Worm (Caenorhabditis elegans) whole organism, L1 larva: ENCODE results near the gene aco-2.

Source experiments
- C16A3.4 ChIP-seq: fragments of 150-350 bp; optimal IDR thresholded peaks from 2 replicates; lab custom pipeline; 2014; ENCODE audit warnings: missing biosample characterization, missing genetic modification characterization
- fos-1 ChIP-seq: fragments of 150-350 bp; optimal IDR thresholded peaks from 2 replicates; lab custom pipeline; 2014; ENCODE audit warnings: missing biosample characterization, missing genetic modification characterization
- lin-13 ChIP-seq: fragments of 150-350 bp; optimal IDR thresholded peaks from 2 replicates; lab custom pipeline; 2014; ENCODE audit warnings: missing biosample characterization, missing genetic modification reagents, missing genetic modification characterization
- nhr-28 ChIP-seq: fragments of 150-350 bp; optimal IDR thresholded peaks from 2 replicates; lab custom pipeline; 2014; ENCODE audit warnings: missing biosample characterization, missing genetic modification characterization
- skn-1 ChIP-seq: fragments of 150-350 bp; optimal IDR thresholded peaks from 2 replicates; lab custom pipeline; 2014; ENCODE audit warnings: missing biosample characterization, missing genetic modification characterization
- sptf-1 ChIP-seq: fragments of 150-350 bp; optimal IDR thresholded peaks from 2 replicates; lab custom pipeline; 2014; ENCODE audit warnings: missing biosample characterization, missing genetic modification characterization
- unc-86 ChIP-seq: sonication (generic microtip); optimal IDR thresholded peaks from 2 replicates; lab custom pipeline; 2016; ENCODE audit warnings: missing genetic modification characterization, missing compliant biosample characterization

DNA sequence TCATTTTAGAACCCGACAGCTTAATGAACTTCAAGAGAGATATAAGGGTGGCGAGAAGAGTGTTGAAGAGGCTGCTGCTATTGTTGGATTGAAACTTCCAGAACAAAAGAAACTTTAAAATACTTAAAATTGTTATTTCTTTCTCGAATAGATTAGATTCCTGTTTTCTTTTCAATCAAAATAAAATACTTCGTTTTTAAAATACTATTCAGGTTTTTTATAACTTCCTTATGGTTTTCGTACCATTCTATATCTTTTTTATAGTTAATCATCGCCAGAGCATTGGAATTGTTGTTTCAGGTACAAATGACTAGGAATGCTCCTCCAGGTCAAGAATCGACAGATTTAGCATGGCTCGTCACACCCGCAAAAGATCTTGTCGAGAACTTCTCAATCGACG is 32.1 kb upstream of the aco-2 start, which contains the start of gene kle-2:
- TF ChIP-seq skn-1 (tag; lab: Kevin White, UChicago), result no peak
- TF ChIP-seq fos-1 (tag; lab: Kevin White, UChicago), result no peak
- TF ChIP-seq unc-86 (tag; lab: Kevin White, UChicago), result no peak
- no peak for TF ChIP-seq sptf-1 (tag; lab: Kevin White, UChicago)
- no peak for TF ChIP-seq lin-13 (GFP tag; lab: Kevin White, UChicago)
- TF ChIP-seq nhr-28 (tag; lab: Kevin White, UChicago), result no peak
- TF ChIP-seq C16A3.4, result no peak
